Fruit fly (Drosophila melanogaster) whole organism, embryonic: ENCODE results near the gene ps.

ENCODE experiments used
- CG10654 ChIP-seq: fragments of 200-800 bp; sonication (Bioruptor generic); optimal IDR thresholded peaks from 2 replicates; lab custom pipeline; 2016; ENCODE audit warnings: missing biosample characterization, missing genetic modification characterization
- CG11456 ChIP-seq: fragments of 200-800 bp; sonication (Bioruptor generic); IDR thresholded peaks from 3 replicates; pipeline ENCODE4 v1.3.6; 2022; ENCODE audit warnings: missing biosample characterization, missing genetic modification characterization
- CG11504 ChIP-seq: fragments of 200-800 bp; sonication (Bioruptor generic); optimal IDR thresholded peaks from 3 replicates; lab custom pipeline; 2019; ENCODE audit warnings: missing biosample characterization, mild to moderate bottlenecking, missing genetic modification characterization, moderate library complexity
- CG11560 ChIP-seq: fragments of 200-800 bp; sonication (Bioruptor generic); IDR thresholded peaks from 3 replicates; pipeline ENCODE4 v1.3.6; 2022; ENCODE audit warnings: missing biosample characterization, missing genetic modification characterization
- CG12104 ChIP-seq: fragments of 200-800 bp; sonication (Bioruptor generic); optimal IDR thresholded peaks from 3 replicates; lab custom pipeline; 2016; ENCODE audit warnings: missing biosample characterization, missing genetic modification characterization
- CG12236 ChIP-seq: fragments of 200-800 bp; sonication (Bioruptor generic); optimal IDR thresholded peaks from 2 replicates; lab custom pipeline; 2016; ENCODE audit warnings: missing biosample characterization, missing genetic modification characterization
- CG12299 ChIP-seq: fragments of 200-800 bp; sonication (Bioruptor generic); optimal IDR thresholded peaks from 2 replicates; lab custom pipeline; 2018; ENCODE audit warnings: missing biosample characterization, mild to moderate bottlenecking, missing genetic modification characterization
- CG1603 ChIP-seq: fragments of 200-800 bp; sonication (Bioruptor generic); optimal IDR thresholded peaks from 2 replicates; lab custom pipeline; 2019; ENCODE audit warnings: missing biosample characterization, mild to moderate bottlenecking, missing genetic modification characterization, moderate library complexity
- CG16813 ChIP-seq: fragments of 200-800 bp; sonication (Bioruptor generic); IDR thresholded peaks from 3 replicates; pipeline ENCODE4 v1.3.6; 2022; ENCODE audit warnings: missing biosample characterization, missing genetic modification characterization; ENCODE audit not compliant: partially characterized antibody
- CG17328 ChIP-seq: fragments of 200-800 bp; sonication (Bioruptor generic); IDR thresholded peaks from 2 replicates; pipeline ENCODE4 v1.3.6; 2022; ENCODE audit warnings: missing biosample characterization, missing genetic modification characterization
- CG17359 ChIP-seq: fragments of 200-800 bp; sonication (Bioruptor generic); optimal IDR thresholded peaks from 3 replicates; lab custom pipeline; 2018; ENCODE audit warnings: missing biosample characterization, mild to moderate bottlenecking, missing genetic modification characterization, moderate library complexity
- CG2116 ChIP-seq: fragments of 200-800 bp; sonication (Bioruptor generic); optimal IDR thresholded peaks from 3 replicates; lab custom pipeline; 2018; ENCODE audit warnings: missing biosample characterization, mild to moderate bottlenecking, missing genetic modification characterization
- CG2875 ChIP-seq: fragments of 200-800 bp; sonication (Bioruptor generic); optimal IDR thresholded peaks from 2 replicates; lab custom pipeline; 2017; ENCODE audit warnings: missing biosample characterization, mild to moderate bottlenecking, missing genetic modification characterization, missing genetic modification reagents
- CG31441 ChIP-seq: fragments of 200-800 bp; sonication (Bioruptor generic); IDR thresholded peaks from 2 replicates; pipeline ENCODE4 v1.3.6; 2022; ENCODE audit warnings: missing biosample characterization, missing genetic modification characterization
- CG34422 ChIP-seq: fragments of 200-800 bp; sonication (Bioruptor generic); IDR thresholded peaks from 3 replicates; pipeline ENCODE4 v1.3.6; 2022; ENCODE audit warnings: missing biosample characterization, missing genetic modification characterization
- CG4707 ChIP-seq: fragments of 200-800 bp; sonication (Bioruptor generic); optimal IDR thresholded peaks from 2 replicates; lab custom pipeline; 2018; ENCODE audit warnings: missing biosample characterization, mild to moderate bottlenecking, missing genetic modification characterization, moderate library complexity
- CG6813 ChIP-seq: fragments of 200-800 bp; sonication (Bioruptor generic); optimal IDR thresholded peaks from 2 replicates; lab custom pipeline; 2017; ENCODE audit warnings: missing biosample characterization, missing genetic modification characterization, mild to moderate bottlenecking, moderate library complexity, missing genetic modification reagents
- CG9932 ChIP-seq: fragments of 200-800 bp; sonication (Bioruptor generic); IDR thresholded peaks from 2 replicates; pipeline ENCODE4 v1.3.6; 2022; ENCODE audit warnings: missing biosample characterization, missing genetic modification characterization
- Chrac-16 ChIP-seq: fragments of 200-800 bp; sonication (Bioruptor generic); optimal IDR thresholded peaks from 3 replicates; lab custom pipeline; 2016; ENCODE audit warnings: missing biosample characterization, missing genetic modification characterization
- D19B ChIP-seq: fragments of 200-800 bp; sonication (Bioruptor generic); optimal IDR thresholded peaks from 2 replicates; lab custom pipeline; 2017; ENCODE audit warnings: missing biosample characterization, mild to moderate bottlenecking, missing genetic modification characterization
- Dip2 ChIP-seq: fragments of 200-800 bp; sonication (Bioruptor generic); IDR thresholded peaks from 2 replicates; pipeline ENCODE4 v1.3.6; 2022; ENCODE audit warnings: missing biosample characterization, missing genetic modification characterization
- Fer3 ChIP-seq: fragments of 200-800 bp; sonication (Bioruptor generic); optimal IDR thresholded peaks from 2 replicates; lab custom pipeline; 2018; ENCODE audit warnings: missing biosample characterization, mild to moderate bottlenecking, missing genetic modification characterization, moderate library complexity
- Gug ChIP-seq: fragments of 200-800 bp; sonication (Bioruptor generic); IDR thresholded peaks from 4 replicates; pipeline ENCODE4 v1.3.6; 2022; ENCODE audit warnings: missing biosample characterization, missing genetic modification characterization
- HLH3B ChIP-seq: fragments of 200-800 bp; sonication (Bioruptor generic); IDR thresholded peaks from 2 replicates; pipeline ENCODE4 v1.3.6; 2022; ENCODE audit warnings: missing biosample characterization, missing genetic modification characterization
- HmgD ChIP-seq: fragments of 200-800 bp; sonication (Bioruptor generic); optimal IDR thresholded peaks from 3 replicates; lab custom pipeline; 2016; ENCODE audit warnings: missing biosample characterization, missing genetic modification characterization
- Hr51 ChIP-seq, 2 experiments: fragments of 200-800 bp; sonication (Bioruptor generic); optimal IDR thresholded peaks; 2 replicates in 1 of 2; 3 replicates in 1 of 2; lab custom pipeline; 2016 to 2018; ENCODE audit warnings: missing biosample characterization in 2 of 2, missing genetic modification characterization in 2 of 2, mild to moderate bottlenecking in 1 of 2, moderate library complexity in 1 of 2
- Lim3 ChIP-seq: fragments of 200-800 bp; sonication (Bioruptor generic); IDR thresholded peaks from 2 replicates; pipeline ENCODE4 v1.3.6; 2022; ENCODE audit warnings: missing biosample characterization, missing genetic modification characterization
- MESR4 ChIP-seq: fragments of 200-800 bp; sonication (Bioruptor generic); optimal IDR thresholded peaks from 2 replicates; lab custom pipeline; 2018; ENCODE audit warnings: missing biosample characterization, mild to moderate bottlenecking, missing genetic modification characterization, moderate library complexity
- Mrtf ChIP-seq: fragments of 200-800 bp; sonication (Bioruptor generic); IDR thresholded peaks from 3 replicates; pipeline ENCODE4 v1.3.6; 2022; ENCODE audit warnings: missing biosample characterization, missing genetic modification characterization
- Tbp ChIP-seq: fragments of >200 bp; optimal IDR thresholded peaks from 2 replicates; lab custom pipeline; 2018; ENCODE audit warnings: missing biosample characterization, missing genetic modification characterization
- Vsx1 ChIP-seq: fragments of 200-800 bp; sonication (Bioruptor generic); optimal IDR thresholded peaks from 2 replicates; lab custom pipeline; 2017; ENCODE audit warnings: missing biosample characterization, mild to moderate bottlenecking, missing genetic modification characterization, missing genetic modification reagents
- ato ChIP-seq: fragments of 200-800 bp; sonication (Bioruptor generic); IDR thresholded peaks from 2 replicates; pipeline ENCODE4 v1.3.6; 2022; ENCODE audit warnings: missing biosample characterization, missing genetic modification characterization; ENCODE audit not compliant: partially characterized antibody
- cas ChIP-seq: fragments of 200-800 bp; sonication (Bioruptor generic); IDR thresholded peaks from 2 replicates; pipeline ENCODE4 v1.3.6; 2022; ENCODE audit warnings: missing biosample characterization, missing genetic modification characterization
- cg ChIP-seq: fragments of 200-800 bp; sonication (Bioruptor generic); optimal IDR thresholded peaks from 3 replicates; lab custom pipeline; 2019; ENCODE audit warnings: missing biosample characterization, mild to moderate bottlenecking, missing genetic modification characterization, moderate library complexity
- chm ChIP-seq: fragments of 200-800 bp; sonication (Bioruptor generic); IDR thresholded peaks from 2 replicates; pipeline ENCODE4 v1.3.6; 2022; ENCODE audit warnings: missing biosample characterization, missing genetic modification characterization
- exex ChIP-seq: fragments of 200-800 bp; sonication (Bioruptor generic); optimal IDR thresholded peaks from 4 replicates; lab custom pipeline; 2018; ENCODE audit warnings: missing biosample characterization, mild to moderate bottlenecking, missing genetic modification characterization, moderate library complexity
- fd96Cb ChIP-seq: fragments of 200-800 bp; sonication (Bioruptor generic); optimal IDR thresholded peaks from 2 replicates; lab custom pipeline; 2018; ENCODE audit warnings: missing biosample characterization, mild to moderate bottlenecking, missing genetic modification characterization, moderate library complexity
- inv ChIP-seq: fragments of 200-800 bp; sonication (Bioruptor generic); IDR thresholded peaks from 2 replicates; pipeline ENCODE4 v1.3.6; 2022; ENCODE audit warnings: missing biosample characterization, missing genetic modification characterization; ENCODE audit not compliant: partially characterized antibody
- kah ChIP-seq: fragments of 200-800 bp; sonication (Bioruptor generic); optimal IDR thresholded peaks from 2 replicates; lab custom pipeline; 2018; ENCODE audit warnings: missing biosample characterization, mild to moderate bottlenecking, missing genetic modification characterization
- ken ChIP-seq: fragments of 200-800 bp; sonication (Bioruptor generic); IDR thresholded peaks from 3 replicates; pipeline ENCODE4 v1.3.6; 2022; ENCODE audit warnings: missing biosample characterization, missing genetic modification characterization
- lab ChIP-seq: fragments of 200-800 bp; sonication (Bioruptor generic); optimal IDR thresholded peaks from 3 replicates; lab custom pipeline; 2017; ENCODE audit warnings: missing biosample characterization, missing genetic modification characterization, mild to moderate bottlenecking, moderate library complexity, missing genetic modification reagents
- maf-S ChIP-seq: fragments of 200-800 bp; sonication (Bioruptor generic); optimal IDR thresholded peaks from 2 replicates; lab custom pipeline; 2016; ENCODE audit warnings: missing biosample characterization, missing genetic modification characterization
- mam ChIP-seq: fragments of 200-800 bp; sonication (Bioruptor generic); optimal IDR thresholded peaks from 3 replicates; lab custom pipeline; 2016; ENCODE audit warnings: missing biosample characterization, missing genetic modification characterization
- nerfin-2 ChIP-seq: fragments of 200-800 bp; sonication (Bioruptor generic); IDR thresholded peaks from 2 replicates; pipeline ENCODE4 v1.3.6; 2022; ENCODE audit warnings: missing biosample characterization, missing genetic modification characterization; ENCODE audit not compliant: partially characterized antibody
- pan ChIP-seq, 4 experiments: fragments of >200 bp in 3 of 4; fragments of 200-800 bp in 1 of 4; sonication (Bioruptor generic) in 1 of 4; optimal IDR thresholded peaks in 3 of 4; IDR thresholded peaks in 1 of 4; 2 replicates each; pipeline versions ENCODE4 v1.3.6 to Lab custom; 2017 to 2022; ENCODE audit warnings: missing biosample characterization in 2 of 4, missing genetic modification characterization in 2 of 4, mixed read lengths in 1 of 4
- sim ChIP-seq: fragments of 200-800 bp; sonication (Bioruptor generic); IDR thresholded peaks from 2 replicates; pipeline ENCODE4 v1.3.6; 2022; ENCODE audit warnings: missing biosample characterization, missing genetic modification characterization
- tgo ChIP-seq: fragments of 200-800 bp; sonication (Bioruptor generic); IDR thresholded peaks from 3 replicates; pipeline ENCODE4 v1.3.6; 2022; ENCODE audit warnings: missing biosample characterization, missing genetic modification characterization
- tio ChIP-seq: fragments of 200-800 bp; sonication (Bioruptor generic); optimal IDR thresholded peaks from 2 replicates; lab custom pipeline; 2017; ENCODE audit warnings: missing biosample characterization, missing genetic modification characterization, inconsistent platforms
- ttk ChIP-seq: fragments of 200-800 bp; sonication (Bioruptor generic); IDR thresholded peaks from 2 replicates; pipeline ENCODE4 v2.1.2; 2022; ENCODE audit warnings: missing biosample characterization, missing genetic modification characterization
- vfl ChIP-seq: fragments of 200-800 bp; sonication (Bioruptor generic); optimal IDR thresholded peaks from 2 replicates; lab custom pipeline; 2016; ENCODE audit warnings: missing biosample characterization, missing genetic modification characterization
- yki ChIP-seq: fragments of >200 bp; optimal IDR thresholded peaks from 3 replicates; lab custom pipeline; 2018

The ps gene

dm6 chr3R:9428189-9428699 is 10.5 kb downstream of the ps start:
- TF ChIP-seq CG12104 (GFP tag; lab: Kevin White, UChicago) (no peak), HmgD (GFP tag; lab: Kevin White, UChicago) (no peak), CG17359 (tag; lab: Kevin White, UChicago) (no peak), Hr51 (GFP tag; optimal IDR thresholded peaks at IDR 0.05; lab: Kevin White, UChicago) (no peak), HLH3B (GFP tag; lab: Robert Waterston, UW) (no peak), CG34422 (GFP tag; lab: Robert Waterston, UW) (no peak), CG12299 (tag; lab: Kevin White, UChicago) (peak; percentile 9), CG4707 (GFP tag; lab: Kevin White, UChicago) (no peak), mam (no peak), chm (GFP tag; lab: Robert Waterston, UW) (peak; percentile 73), CG12236 (GFP tag; lab: Kevin White, UChicago) (no peak), CG1603 (peak; percentile 3), Dip2 (GFP tag; lab: Robert Waterston, UW) (no peak), vfl (GFP tag; lab: Kevin White, UChicago) (no peak), cas (GFP tag; lab: Robert Waterston, UW) (no peak), ken (GFP tag; lab: Robert Waterston, UW) (no peak), tgo (no peak), CG31441 (GFP tag; lab: Robert Waterston, UW) (no peak), ttk (GFP tag; lab: Robert Waterston, UW) (no peak), MESR4 (no peak), Vsx1 (GFP tag; lab: Kevin White, UChicago) (peak; percentile 49), Tbp (GFP tag; lab: Kevin White, UChicago) (no peak), CG10654 (GFP tag; lab: Kevin White, UChicago) (no peak), ato (no peak), Fer3 (peak; percentile 7), yki (lab: Kevin White, UChicago) (peak; percentile 97), tio (GFP tag; lab: Kevin White, UChicago) (no peak), sim (no peak), cg (peak; percentile 86), lab (GFP tag; lab: Kevin White, UChicago) (peak; percentile 87), fd96Cb (tag; lab: Kevin White, UChicago) (no peak), CG9932 (GFP tag; lab: Robert Waterston, UW) (no peak), Chrac-16 (GFP tag; lab: Kevin White, UChicago) (no peak), exex (tag; lab: Kevin White, UChicago) (peak; percentile 38), Lim3 (no peak), D19B (GFP tag; lab: Kevin White, UChicago) (no peak), nerfin-2 (GFP tag; lab: Robert Waterston, UW) (no peak), CG11560 (tag; lab: Robert Waterston, UW) (no peak), kah (GFP tag; lab: Kevin White, UChicago) (peak; percentile 83), CG11456 (GFP tag; lab: Robert Waterston, UW) (no peak), CG2875 (GFP tag; lab: Kevin White, UChicago) (peak; percentile 49), CG16813 (no peak), Mrtf (GFP tag; lab: Robert Waterston, UW) (no peak), CG17328 (GFP tag; lab: Robert Waterston, UW) (no peak), maf-S (GFP tag; lab: Kevin White, UChicago) (no peak), CG2116 (GFP tag; lab: Kevin White, UChicago) (no peak), Gug (no peak), inv (no peak), CG6813 (peak; percentile 84), CG11504 (tag; lab: Kevin White, UChicago) (peak; percentile 27), pan (optimal IDR thresholded peaks at IDR 0.05; lab: Kevin White, UChicago) (no peak), pan (GFP tag; optimal IDR thresholded peaks at IDR 0.05 in 1 of 2, IDR thresholded peaks at IDR 0.05 in 1 of 2) (no peak)
